Worm (Caenorhabditis elegans) whole organism, midembryonic: ENCODE data around the gene spp-19.

Experiments used
- T22C8.4 ChIP-seq: fragments of 200-800 bp; sonication (Bioruptor generic); IDR thresholded peaks from 2 replicates; pipeline ENCODE4 v1.3.6; 2022; ENCODE audit warnings: missing genetic modification characterization, missing compliant biosample characterization
- cog-1 ChIP-seq: sonication (generic microtip); optimal IDR thresholded peaks from 2 replicates; lab custom pipeline; 2016; ENCODE audit warnings: missing genetic modification characterization, missing compliant biosample characterization
- flt-1 ChIP-seq: fragments of 200-800 bp; sonication (Bioruptor generic); IDR thresholded peaks from 2 replicates; pipeline ENCODE4 v1.3.6; 2022; ENCODE audit warnings: missing genetic modification characterization, missing compliant biosample characterization
- klf-2 ChIP-seq: fragments of 200-800 bp; sonication (Bioruptor generic); conservative IDR thresholded peaks from 2 replicates; pipeline ENCODE4 v1.3.6; 2022; ENCODE audit warnings: missing genetic modification reagents, missing genetic modification characterization, missing compliant biosample characterization
- med-1 ChIP-seq: sonication (generic microtip); optimal IDR thresholded peaks from 2 replicates; lab custom pipeline; 2017; ENCODE audit warnings: missing genetic modification characterization, mild to moderate bottlenecking, missing compliant biosample characterization, antibody characterized with exemption, missing genetic modification reagents; ENCODE audit not compliant: insufficient read depth
- ref-1 ChIP-seq: fragments of 200-800 bp; sonication (Bioruptor generic); conservative IDR thresholded peaks from 2 replicates; pipeline ENCODE4 v1.3.6; 2022; ENCODE audit warnings: missing genetic modification reagents, missing genetic modification characterization, missing compliant biosample characterization
- tab-1 ChIP-seq: fragments of 200-800 bp; sonication (Bioruptor generic); IDR thresholded peaks from 2 replicates; pipeline ENCODE4 v1.3.6; 2022; ENCODE audit warnings: missing genetic modification characterization, missing compliant biosample characterization
- ztf-23 ChIP-seq: fragments of 200-800 bp; sonication (Bioruptor generic); IDR thresholded peaks from 2 replicates; pipeline ENCODE4 v1.3.6; 2022; ENCODE audit warnings: missing genetic modification reagents, missing genetic modification characterization, missing compliant biosample characterization
- ztf-29 ChIP-seq: fragments of 200-800 bp; sonication (Bioruptor generic); IDR thresholded peaks from 2 replicates; pipeline ENCODE4 v1.3.6; 2022; ENCODE audit warnings: missing genetic modification reagents, missing genetic modification characterization, missing compliant biosample characterization

- TF ChIP-seq ref-1 (GFP tag; lab: Robert Waterston, UW) = no peak
- no peak for TF ChIP-seq flt-1 (GFP tag; lab: Robert Waterston, UW)
- TF ChIP-seq tab-1 (GFP tag; lab: Robert Waterston, UW) = no peak
- TF ChIP-seq ztf-29 = no peak
- TF ChIP-seq klf-2 (GFP tag; lab: Robert Waterston, UW) = no peak
- no peak for TF ChIP-seq T22C8.4
- TF ChIP-seq med-1 (GFP tag; lab: Kevin White, UChicago) = no peak
- TF ChIP-seq ztf-23 = no peak
- no peak for TF ChIP-seq cog-1 (tag; lab: Kevin White, UChicago)
Measured at ce11 chrV:6611058-6611457, 49.6 kb upstream of the spp-19 start, which contains the start of gene gon-14.
